Fruit fly (Drosophila melanogaster) whole organism, embryonic: Measurements from ENCODE around the gene Jhbp5.
A peak's percentile ranks its signal among the peaks of the same experiment; 100 is the strongest.

Experiments
- Asciz ChIP-seq: fragments of 200-800 bp; sonication (Bioruptor generic); optimal IDR thresholded peaks from 2 replicates; lab custom pipeline; 2017; ENCODE audit warnings: missing biosample characterization, mild to moderate bottlenecking, missing genetic modification characterization, missing genetic modification reagents
- Blimp-1 ChIP-seq: fragments of 200-800 bp; sonication (Bioruptor generic); optimal IDR thresholded peaks from 3 replicates; lab custom pipeline; 2018; ENCODE audit warnings: missing biosample characterization, missing genetic modification characterization, mild to moderate bottlenecking, moderate library complexity, missing genetic modification reagents
- CG10366 ChIP-seq: fragments of 200-800 bp; sonication (Bioruptor generic); IDR thresholded peaks from 2 replicates; pipeline ENCODE4 v1.3.6; 2022; ENCODE audit warnings: missing biosample characterization, missing genetic modification characterization
- CG10959 ChIP-seq: fragments of 200-800 bp; sonication (Bioruptor generic); IDR thresholded peaks from 2 replicates; pipeline ENCODE4 v1.3.6; 2022; ENCODE audit warnings: missing biosample characterization, missing genetic modification characterization
- CG11695 ChIP-seq: fragments of 200-800 bp; sonication (Bioruptor generic); IDR thresholded peaks from 3 replicates; pipeline ENCODE4 v1.3.6; 2022; ENCODE audit warnings: missing biosample characterization, missing genetic modification characterization
- CG13287 ChIP-seq: fragments of 200-800 bp; sonication (Bioruptor generic); IDR thresholded peaks from 2 replicates; pipeline ENCODE4 v1.3.6; 2022; ENCODE audit warnings: missing biosample characterization, missing genetic modification characterization; ENCODE audit not compliant: partially characterized antibody
- CG15073 ChIP-seq: fragments of 200-800 bp; sonication (Bioruptor generic); optimal IDR thresholded peaks from 2 replicates; lab custom pipeline; 2016; ENCODE audit warnings: missing biosample characterization, missing genetic modification characterization
- CG15479 ChIP-seq: fragments of 200-800 bp; sonication (Bioruptor generic); optimal IDR thresholded peaks from 3 replicates; lab custom pipeline; 2019; ENCODE audit warnings: missing biosample characterization, mild to moderate bottlenecking, missing genetic modification characterization, moderate library complexity
- CG17385 ChIP-seq: fragments of 200-800 bp; sonication (Bioruptor generic); optimal IDR thresholded peaks from 3 replicates; lab custom pipeline; 2018; ENCODE audit warnings: missing biosample characterization, mild to moderate bottlenecking, missing genetic modification characterization
- CG2712 ChIP-seq: fragments of 200-800 bp; optimal IDR thresholded peaks from 3 replicates; lab custom pipeline; 2019; ENCODE audit warnings: missing biosample characterization, mild to moderate bottlenecking, missing genetic modification characterization, moderate library complexity
- CG30020 ChIP-seq: fragments of 200-800 bp; optimal IDR thresholded peaks from 2 replicates; lab custom pipeline; 2019; ENCODE audit warnings: missing biosample characterization, mild to moderate bottlenecking, missing genetic modification characterization, moderate library complexity
- CG31388 ChIP-seq: fragments of 200-800 bp; sonication (Bioruptor generic); optimal IDR thresholded peaks from 2 replicates; lab custom pipeline; 2016; ENCODE audit warnings: missing biosample characterization, missing genetic modification characterization
- CG31441 ChIP-seq: fragments of 200-800 bp; sonication (Bioruptor generic); IDR thresholded peaks from 2 replicates; pipeline ENCODE4 v1.3.6; 2022; ENCODE audit warnings: missing biosample characterization, missing genetic modification characterization
- CG33557 ChIP-seq: fragments of 200-800 bp; sonication (Bioruptor generic); optimal IDR thresholded peaks from 2 replicates; lab custom pipeline; 2019; ENCODE audit warnings: missing biosample characterization, mild to moderate bottlenecking, missing genetic modification characterization, moderate library complexity
- CG3838 ChIP-seq: fragments of 200-800 bp; sonication (Bioruptor generic); optimal IDR thresholded peaks from 3 replicates; lab custom pipeline; 2016; ENCODE audit warnings: missing biosample characterization, missing genetic modification characterization
- CG4404 ChIP-seq: fragments of 200-800 bp; sonication (Bioruptor generic); IDR thresholded peaks from 2 replicates; pipeline ENCODE4 v1.3.6; 2022; ENCODE audit warnings: missing biosample characterization, missing genetic modification characterization
- CG7963 ChIP-seq: fragments of 200-800 bp; sonication (Bioruptor generic); IDR thresholded peaks from 3 replicates; pipeline ENCODE4 v1.3.6; 2022; ENCODE audit warnings: missing biosample characterization, missing genetic modification characterization; ENCODE audit not compliant: partially characterized antibody
- CG8765 ChIP-seq: fragments of 200-800 bp; sonication (Bioruptor generic); IDR thresholded peaks from 2 replicates; pipeline ENCODE4 v1.3.6; 2022; ENCODE audit warnings: missing biosample characterization, missing genetic modification characterization
- CG8924 ChIP-seq: fragments of 200-800 bp; optimal IDR thresholded peaks from 3 replicates; lab custom pipeline; 2019; ENCODE audit warnings: missing biosample characterization, mild to moderate bottlenecking, missing genetic modification characterization, moderate library complexity
- CG9817 ChIP-seq: fragments of 200-800 bp; sonication (Bioruptor generic); optimal IDR thresholded peaks from 2 replicates; lab custom pipeline; 2018; ENCODE audit warnings: missing biosample characterization, mild to moderate bottlenecking, missing genetic modification characterization, moderate library complexity
- Camta ChIP-seq: fragments of 200-800 bp; sonication (Bioruptor generic); optimal IDR thresholded peaks from 2 replicates; lab custom pipeline; 2016; ENCODE audit warnings: missing biosample characterization, missing genetic modification characterization
- Dll ChIP-seq: fragments of 200-800 bp; sonication (Bioruptor generic); IDR thresholded peaks from 4 replicates; pipeline ENCODE4 v1.3.6; 2022; ENCODE audit warnings: missing biosample characterization, missing genetic modification characterization; ENCODE audit not compliant: partially characterized antibody
- Eip74EF ChIP-seq, 2 experiments: fragments of 200-800 bp in 1 of 2; fragments of >200 bp in 1 of 2; sonication (Bioruptor generic) in 1 of 2; optimal IDR thresholded peaks; 2 replicates each; lab custom pipeline; 2017 to 2019; ENCODE audit warnings: missing biosample characterization in 2 of 2, missing genetic modification characterization in 2 of 2, mild to moderate bottlenecking in 1 of 2, moderate library complexity in 1 of 2
- Fer1 ChIP-seq: fragments of 200-800 bp; sonication (Bioruptor generic); optimal IDR thresholded peaks from 2 replicates; lab custom pipeline; 2017; ENCODE audit warnings: missing biosample characterization, mild to moderate bottlenecking, missing genetic modification characterization
- Kr ChIP-seq: fragments of 200-800 bp; sonication (Bioruptor generic); optimal IDR thresholded peaks from 2 replicates; lab custom pipeline; 2017; ENCODE audit warnings: missing biosample characterization, mild to moderate bottlenecking, missing genetic modification characterization
- Nf-YC ChIP-seq: fragments of 200-800 bp; optimal IDR thresholded peaks from 3 replicates; lab custom pipeline; 2019; ENCODE audit warnings: missing biosample characterization, mild to moderate bottlenecking, missing genetic modification characterization, moderate library complexity
- Sin3A ChIP-seq: fragments of >200 bp; optimal IDR thresholded peaks from 2 replicates; lab custom pipeline; 2018
- Sox100B ChIP-seq: fragments of 200-800 bp; sonication (Bioruptor generic); optimal IDR thresholded peaks from 3 replicates; lab custom pipeline; 2018; ENCODE audit warnings: missing biosample characterization, mild to moderate bottlenecking, missing genetic modification characterization
- Sry-β ChIP-seq: fragments of 200-800 bp; sonication (Bioruptor generic); optimal IDR thresholded peaks from 2 replicates; lab custom pipeline; 2018; ENCODE audit warnings: missing biosample characterization, mild to moderate bottlenecking, missing genetic modification characterization, moderate library complexity
- Stat92E ChIP-seq, 3 experiments: fragments of >200 bp in 2 of 3; fragments of 200-800 bp in 1 of 3; sonication (Bioruptor generic) in 1 of 3; optimal IDR thresholded peaks; 2 replicates each; lab custom pipeline; 2017 to 2019; ENCODE audit warnings: missing biosample characterization in 3 of 3, missing genetic modification characterization in 3 of 3, mild to moderate bottlenecking in 1 of 3, moderate library complexity in 1 of 3
- TFAM ChIP-seq: fragments of 200-800 bp; sonication (Bioruptor generic); optimal IDR thresholded peaks from 2 replicates; lab custom pipeline; 2017; ENCODE audit warnings: missing biosample characterization, missing genetic modification characterization, inconsistent platforms
- Xrp1 ChIP-seq: fragments of 200-800 bp; sonication (Bioruptor generic); IDR thresholded peaks from 2 replicates; pipeline ENCODE4 v1.3.6; 2022; ENCODE audit warnings: missing biosample characterization, missing genetic modification characterization
- YL-1 ChIP-seq: fragments of 200-800 bp; sonication (Bioruptor generic); optimal IDR thresholded peaks from 3 replicates; lab custom pipeline; 2017; ENCODE audit warnings: missing biosample characterization, mild to moderate bottlenecking, missing genetic modification characterization
- aop ChIP-seq: fragments of 200-800 bp; sonication (Bioruptor generic); IDR thresholded peaks from 2 replicates; pipeline ENCODE4 v1.3.6; 2022; ENCODE audit warnings: missing biosample characterization, missing genetic modification characterization
- cad ChIP-seq: fragments of >200 bp; optimal IDR thresholded peaks from 2 replicates; lab custom pipeline; 2017; ENCODE audit warnings: missing biosample characterization, missing genetic modification characterization
- chif ChIP-seq, 2 experiments: fragments of 200-800 bp; sonication (Bioruptor generic); optimal IDR thresholded peaks; 3 replicates each; lab custom pipeline; 2016; ENCODE audit warnings: missing biosample characterization in 2 of 2, missing genetic modification characterization in 2 of 2
- chn ChIP-seq: fragments of 200-800 bp; sonication (Bioruptor generic); optimal IDR thresholded peaks from 2 replicates; lab custom pipeline; 2016; ENCODE audit warnings: missing biosample characterization, missing genetic modification characterization
- ci ChIP-seq: fragments of 200-800 bp; sonication (Bioruptor generic); IDR thresholded peaks from 3 replicates; pipeline ENCODE4 v1.3.6; 2022; ENCODE audit warnings: missing biosample characterization, missing genetic modification characterization
- dpn ChIP-seq, 2 experiments: fragments of 200-800 bp; sonication (Bioruptor generic); optimal IDR thresholded peaks; 3 replicates each; lab custom pipeline; 2016; ENCODE audit warnings: missing biosample characterization in 2 of 2, missing genetic modification characterization in 2 of 2
- ems ChIP-seq: fragments of 200-800 bp; sonication (Bioruptor generic); optimal IDR thresholded peaks from 3 replicates; lab custom pipeline; 2016; ENCODE audit warnings: missing biosample characterization, missing genetic modification characterization
- klu ChIP-seq: fragments of 200-800 bp; sonication (Bioruptor generic); IDR thresholded peaks from 2 replicates; pipeline ENCODE4 v1.3.6; 2022; ENCODE audit warnings: missing biosample characterization, missing genetic modification characterization
- lilli ChIP-seq: fragments of 200-800 bp; sonication (Bioruptor generic); optimal IDR thresholded peaks from 3 replicates; lab custom pipeline; 2016; ENCODE audit warnings: missing biosample characterization, missing genetic modification characterization
- lola ChIP-seq, 3 experiments: fragments of >200 bp in 2 of 3; fragments of 200-800 bp in 1 of 3; sonication (Bioruptor generic) in 1 of 3; optimal IDR thresholded peaks; 2 replicates each; lab custom pipeline; 2017 to 2019; ENCODE audit warnings: missing biosample characterization in 3 of 3, missing genetic modification characterization in 3 of 3, mild to moderate bottlenecking in 1 of 3, moderate library complexity in 1 of 3
- nmo ChIP-seq: fragments of 200-800 bp; sonication (Bioruptor generic); optimal IDR thresholded peaks from 2 replicates; lab custom pipeline; 2018; ENCODE audit warnings: missing biosample characterization, mild to moderate bottlenecking, missing genetic modification characterization, moderate library complexity
- pita ChIP-seq: fragments of 200-800 bp; sonication (Bioruptor generic); optimal IDR thresholded peaks from 2 replicates; lab custom pipeline; 2017; ENCODE audit warnings: missing biosample characterization, mild to moderate bottlenecking, missing genetic modification characterization
- row ChIP-seq: fragments of 200-800 bp; sonication (Bioruptor generic); IDR thresholded peaks from 3 replicates; pipeline ENCODE4 v1.3.6; 2022; ENCODE audit warnings: missing biosample characterization, missing genetic modification characterization
- salm ChIP-seq: fragments of 200-800 bp; sonication (Bioruptor generic); optimal IDR thresholded peaks from 2 replicates; lab custom pipeline; 2018; ENCODE audit warnings: missing biosample characterization, mild to moderate bottlenecking, missing genetic modification characterization
- slp2 ChIP-seq: fragments of 200-800 bp; sonication (Bioruptor generic); optimal IDR thresholded peaks from 2 replicates; lab custom pipeline; 2016; ENCODE audit warnings: missing biosample characterization, missing genetic modification characterization
- so ChIP-seq: fragments of 200-800 bp; sonication (Bioruptor generic); IDR thresholded peaks from 3 replicates; pipeline ENCODE4 v1.3.6; 2022; ENCODE audit warnings: missing biosample characterization, missing genetic modification characterization
- ssp ChIP-seq: fragments of 200-800 bp; sonication (Bioruptor generic); IDR thresholded peaks from 2 replicates; pipeline ENCODE4 v1.3.6; 2022; ENCODE audit warnings: missing biosample characterization, missing genetic modification characterization
- yki ChIP-seq: fragments of >200 bp; optimal IDR thresholded peaks from 3 replicates; lab custom pipeline; 2018

Gene Jhbp5

DNA sequence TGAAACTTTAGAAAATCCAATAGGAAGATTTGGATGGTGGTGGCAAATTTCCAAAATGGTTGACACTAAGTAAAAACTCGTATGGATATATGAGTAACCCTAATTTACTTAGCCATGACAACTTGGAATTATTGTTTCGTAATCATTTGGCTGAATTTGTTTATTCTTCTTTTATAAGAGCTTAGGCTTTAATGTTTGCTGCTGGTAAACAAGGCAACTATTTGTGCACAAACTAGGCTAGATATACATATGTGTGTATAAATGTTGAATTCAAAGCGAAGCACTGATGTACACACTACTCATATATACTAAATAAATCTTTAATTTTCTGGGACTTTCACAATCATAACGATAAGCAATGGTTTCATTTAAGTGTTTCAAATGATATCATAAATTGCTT is 40.0 kb downstream of the Jhbp5 start (continued):
- TF ChIP-seq CG8765 (GFP tag; lab: Robert Waterston, UW): no peak
- TF ChIP-seq Fer1: peak; percentile 58
- TF ChIP-seq CG31388 (GFP tag; lab: Kevin White, UChicago): no peak
- no peak for TF ChIP-seq cad (GFP tag; lab: Kevin White, UChicago)
- no peak for TF ChIP-seq slp2 (GFP tag; lab: Kevin White, UChicago)
- no peak for TF ChIP-seq CG4404 (GFP tag; lab: Robert Waterston, UW)
- peak; percentile 65 for TF ChIP-seq Blimp-1 (GFP tag; lab: Kevin White, UChicago)
- no peak for TF ChIP-seq CG7963
- peak; percentile 81 for TF ChIP-seq Asciz
- TF ChIP-seq ssp (GFP tag; lab: Robert Waterston, UW): no peak
- peak; percentile 13 for TF ChIP-seq Kr (GFP tag; lab: Kevin White, UChicago)
- TF ChIP-seq ems: no peak
- no peak for TF ChIP-seq CG10366 (GFP tag; lab: Robert Waterston, UW)
- TF ChIP-seq Camta (GFP tag; lab: Kevin White, UChicago): no peak
- no peak for TF ChIP-seq YL-1 (GFP tag; lab: Kevin White, UChicago)
- peak; percentile 44 for TF ChIP-seq salm (tag; lab: Kevin White, UChicago)
- no peak for TF ChIP-seq yki (lab: Kevin White, UChicago)
- no peak for TF ChIP-seq klu
- no peak for TF ChIP-seq CG15073 (GFP tag; lab: Kevin White, UChicago)
- TF ChIP-seq Sry-β: peak; percentile 40
- peak; percentile 3 for TF ChIP-seq lilli (GFP tag; lab: Kevin White, UChicago)
- no peak for TF ChIP-seq nmo (GFP tag; lab: Kevin White, UChicago)
- TF ChIP-seq Eip74EF (GFP tag; optimal IDR thresholded peaks at IDR 0.05; lab: Kevin White, UChicago): peak in 1 of 2 experiments; percentile 54
- TF ChIP-seq ci: peak; percentile 42; the same call in 1 of the 3 replicates
- peak; percentile 57 for TF ChIP-seq Sox100B (GFP tag; lab: Kevin White, UChicago)
- TF ChIP-seq aop (GFP tag; lab: Robert Waterston, UW): no peak
- TF ChIP-seq CG13287 (GFP tag; lab: Robert Waterston, UW): no peak
- no peak for TF ChIP-seq CG15479
- TF ChIP-seq CG11695 (GFP tag; lab: Robert Waterston, UW): 0 out of 3 replicates have a peak, but pooled peaks have one; percentile 16
- TF ChIP-seq CG31441 (GFP tag; lab: Robert Waterston, UW): peak; percentile 38; the same call in 1 of the 2 replicates
- TF ChIP-seq chn (GFP tag; lab: Kevin White, UChicago): no peak
- TF ChIP-seq CG30020: no peak
- peak; percentile 62 for TF ChIP-seq CG33557
- TF ChIP-seq Dll (GFP tag; lab: Robert Waterston, UW): no peak
- no peak for TF ChIP-seq Stat92E (GFP tag; optimal IDR thresholded peaks at IDR 0.05; lab: Kevin White, UChicago)
- TF ChIP-seq CG9817 (tag; lab: Kevin White, UChicago): peak; percentile 33
- no peak for TF ChIP-seq chif (GFP tag; optimal IDR thresholded peaks at IDR 0.05; lab: Kevin White, UChicago)
- peak; percentile 7 for TF ChIP-seq CG2712 (tag; lab: Kevin White, UChicago)
- no peak for TF ChIP-seq so (GFP tag; lab: Robert Waterston, UW)
- no peak for TF ChIP-seq CG3838
- TF ChIP-seq row (GFP tag; lab: Robert Waterston, UW): no peak
- TF ChIP-seq Sin3A (lab: Kevin White, UChicago): no peak
- TF ChIP-seq Xrp1 (GFP tag; lab: Robert Waterston, UW): 0 out of 2 replicates have a peak, but pooled peaks have one; percentile 20
- TF ChIP-seq CG10959 (GFP tag; lab: Robert Waterston, UW): no peak
- TF ChIP-seq pita (GFP tag; lab: Kevin White, UChicago): no peak
- no peak for TF ChIP-seq TFAM (GFP tag; lab: Kevin White, UChicago)
- TF ChIP-seq lola (GFP tag; optimal IDR thresholded peaks at IDR 0.05; lab: Kevin White, UChicago): no peak
- no peak for TF ChIP-seq CG8924
- TF ChIP-seq dpn (GFP tag; optimal IDR thresholded peaks at IDR 0.05; lab: Kevin White, UChicago): no peak
- TF ChIP-seq CG17385 (GFP tag; lab: Kevin White, UChicago): peak; percentile 51
- no peak for TF ChIP-seq Nf-YC (tag; lab: Kevin White, UChicago)
